Fruit fly (Drosophila melanogaster): ENCODE data around the gene Fdx1.

The Fdx1 gene

DNA sequence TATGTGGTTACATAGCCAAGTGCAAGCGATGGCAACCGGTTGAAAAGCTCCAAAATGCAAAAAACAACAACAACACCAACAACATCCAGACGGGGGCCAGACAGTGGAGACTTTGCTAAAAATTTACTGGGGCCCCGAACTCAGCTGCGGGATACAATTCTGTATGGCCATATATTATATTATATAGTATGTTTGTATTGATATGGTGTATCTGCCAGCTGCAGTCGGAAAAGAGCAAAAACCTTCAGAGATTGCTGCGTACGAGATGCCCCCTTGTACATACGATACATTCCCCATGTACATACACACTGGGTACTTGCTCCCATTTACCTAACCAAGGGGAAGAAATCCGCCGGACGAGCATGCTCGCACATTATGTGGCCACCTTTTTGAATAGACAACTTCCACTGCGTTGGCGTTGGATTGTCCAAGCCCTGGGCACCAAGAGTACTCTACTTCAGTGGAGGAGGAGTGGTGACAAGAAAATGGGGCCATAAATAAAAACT, 9.4 kb upstream of the Fdx1 start:
- TF ChIP-seq usp (GFP tag; optimal IDR thresholded peaks at IDR 0.05) = no peak
- no peak for TF ChIP-seq psq (optimal IDR thresholded peaks at IDR 0.05)
- TF ChIP-seq EcR (GFP tag; optimal IDR thresholded peaks at IDR 0.05) = no peak
- TF ChIP-seq CG8478 (optimal IDR thresholded peaks at IDR 0.05) = no peak
- TF ChIP-seq Dll (optimal IDR thresholded peaks at IDR 0.05) = no peak
- TF ChIP-seq pan (optimal IDR thresholded peaks at IDR 0.05) = no peak

DNA sequence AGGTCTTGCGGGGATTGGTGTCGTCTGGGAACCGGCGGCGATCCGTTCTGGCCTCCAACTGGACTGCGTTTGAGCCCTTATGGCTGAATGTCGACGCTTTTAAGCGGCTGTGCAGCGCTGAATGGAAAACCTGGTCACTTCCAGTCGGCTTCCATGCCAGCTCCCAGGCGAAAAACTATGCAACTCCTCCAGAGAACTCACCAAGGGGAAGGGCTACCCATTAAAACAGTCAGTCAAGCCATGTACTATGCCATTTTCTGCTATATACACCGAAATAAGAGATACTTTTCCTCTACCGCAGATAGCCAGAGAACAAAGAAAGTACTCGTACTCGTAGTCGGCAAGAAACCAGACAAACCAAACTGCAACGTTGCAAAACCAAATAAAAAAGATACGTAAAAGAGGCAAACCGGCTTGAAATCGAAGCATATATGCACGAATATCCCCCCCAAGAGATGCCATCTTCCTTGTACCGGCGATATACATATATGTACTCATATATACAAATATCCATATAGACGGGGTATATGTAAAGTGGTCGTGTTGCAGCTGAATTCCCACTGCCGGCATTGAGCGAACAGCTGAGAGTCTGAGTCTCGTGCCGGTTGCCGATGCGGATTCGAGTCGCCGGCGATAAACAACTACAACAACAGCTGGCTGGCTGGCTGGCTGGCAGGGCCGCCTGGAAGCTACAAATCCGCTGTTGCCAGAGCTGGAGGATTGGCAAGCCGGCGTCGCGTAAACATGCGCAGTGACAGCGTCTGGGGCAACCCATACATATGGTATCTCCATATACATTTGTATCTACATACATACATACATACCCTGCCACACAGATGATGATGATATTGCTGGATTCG, 8.7 kb upstream of the Fdx1 start, which contains the start of gene Hsp67Ba:
Hsp67Ba (minus strand) TSS at position 51 of the 860 bp plus-strand sequence.
- TF ChIP-seq pan (optimal IDR thresholded peaks at IDR 0.05) (no peak), Dll (optimal IDR thresholded peaks at IDR 0.05) (peak; percentile 20), CG8478 (optimal IDR thresholded peaks at IDR 0.05) (no peak)

DNA sequence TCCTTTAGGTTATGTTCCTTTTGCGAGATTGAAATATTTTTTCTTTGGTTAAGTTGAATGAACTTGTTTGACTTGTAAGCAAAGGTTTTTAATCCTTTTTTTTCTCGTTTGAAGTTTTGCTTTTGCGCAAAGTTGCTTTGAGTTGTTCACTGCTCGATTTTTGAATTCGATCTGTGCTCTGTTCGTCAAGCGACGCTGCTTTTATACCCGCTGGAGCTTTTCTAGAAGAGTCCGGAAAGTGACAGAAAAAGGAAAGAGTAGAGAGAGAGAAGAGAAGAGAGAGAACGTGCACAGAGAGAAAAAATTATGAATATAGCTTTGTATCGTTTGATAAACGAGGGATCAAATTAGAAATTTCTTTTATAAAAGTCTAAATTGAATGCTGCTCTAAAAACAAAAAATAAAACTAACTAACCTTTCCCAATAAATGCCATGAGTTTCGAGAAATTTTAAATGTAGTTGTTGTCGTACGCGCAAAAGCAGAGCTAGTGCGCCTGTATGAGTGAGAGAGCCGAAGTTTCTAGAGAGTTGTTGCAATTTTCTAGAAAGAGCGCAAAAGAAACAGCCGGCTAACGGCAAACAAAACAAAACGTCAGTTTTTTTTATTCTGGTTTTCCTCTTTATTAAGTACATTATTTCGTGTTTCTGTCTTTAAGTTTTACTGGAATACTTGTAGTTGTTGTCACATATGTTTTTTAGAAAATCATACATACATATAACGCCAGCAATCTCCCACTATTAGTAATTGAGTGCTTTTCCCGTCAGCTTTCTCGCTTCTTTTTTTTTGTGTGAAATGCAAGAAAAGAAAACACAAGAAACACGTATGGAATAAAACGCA, 6.4 kb upstream of the Fdx1 start, which contains the start of gene Hsp26:
Hsp26 (minus strand) TSS at position 230 of the 838 bp plus-strand sequence.
- no peak for TF ChIP-seq Dll (optimal IDR thresholded peaks at IDR 0.05)
- TF ChIP-seq EcR (GFP tag; optimal IDR thresholded peaks at IDR 0.05) = peak; percentile 74 to 96

DNA sequence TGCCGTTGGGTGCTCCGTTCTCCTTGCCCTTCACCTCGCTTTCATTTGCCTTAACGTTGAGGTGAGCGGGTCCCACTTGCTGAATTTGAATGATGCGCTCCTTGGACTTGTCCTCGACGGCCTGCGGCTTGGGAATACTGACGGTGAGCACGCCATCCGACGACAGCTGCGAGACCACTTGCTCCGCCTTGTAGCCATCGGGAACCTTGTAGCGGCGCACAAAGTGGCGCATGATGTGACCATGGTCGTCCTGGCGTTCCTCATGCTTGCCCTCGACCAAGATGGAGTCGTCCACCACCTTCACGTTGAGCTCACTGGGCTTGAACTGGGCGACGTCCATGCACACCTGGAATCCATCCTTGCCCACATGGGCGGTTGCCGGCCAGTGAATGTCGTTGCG, 5.5 kb upstream of the Fdx1 start:
- no peak for TF ChIP-seq psq (optimal IDR thresholded peaks at IDR 0.05)
- no peak for TF ChIP-seq Dll (optimal IDR thresholded peaks at IDR 0.05)
- no peak for TF ChIP-seq pan (optimal IDR thresholded peaks at IDR 0.05)
- no peak for TF ChIP-seq usp (GFP tag; optimal IDR thresholded peaks at IDR 0.05)
- no peak for TF ChIP-seq CG8478 (optimal IDR thresholded peaks at IDR 0.05)
- TF ChIP-seq EcR (GFP tag; optimal IDR thresholded peaks at IDR 0.05) = no peak

DNA sequence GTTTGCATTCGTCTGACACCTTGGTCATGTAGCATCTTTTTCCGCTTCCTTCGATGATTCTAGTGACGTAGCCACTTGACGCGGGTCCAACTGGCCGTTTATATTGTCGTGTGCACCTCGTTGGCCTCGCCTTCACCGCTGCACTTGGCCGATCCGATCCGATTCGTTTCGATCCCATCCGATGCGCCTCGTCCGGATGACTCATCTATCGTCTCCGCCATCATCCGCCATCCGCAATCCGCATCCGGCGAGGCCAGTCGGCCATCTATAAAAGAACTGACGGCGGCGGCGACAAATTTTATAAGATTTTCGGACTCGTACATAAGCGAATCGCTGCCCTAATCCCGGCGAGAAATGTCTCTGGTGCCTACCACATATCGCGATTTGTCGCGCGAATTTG, 4.1 kb upstream of the Fdx1 start, which contains the start of gene CG4461:
CG4461 (plus strand) TSS at position 301 of the 400 bp plus-strand sequence.
- no peak for TF ChIP-seq Dll (optimal IDR thresholded peaks at IDR 0.05)
- no peak for TF ChIP-seq usp (GFP tag; optimal IDR thresholded peaks at IDR 0.05)

DNA sequence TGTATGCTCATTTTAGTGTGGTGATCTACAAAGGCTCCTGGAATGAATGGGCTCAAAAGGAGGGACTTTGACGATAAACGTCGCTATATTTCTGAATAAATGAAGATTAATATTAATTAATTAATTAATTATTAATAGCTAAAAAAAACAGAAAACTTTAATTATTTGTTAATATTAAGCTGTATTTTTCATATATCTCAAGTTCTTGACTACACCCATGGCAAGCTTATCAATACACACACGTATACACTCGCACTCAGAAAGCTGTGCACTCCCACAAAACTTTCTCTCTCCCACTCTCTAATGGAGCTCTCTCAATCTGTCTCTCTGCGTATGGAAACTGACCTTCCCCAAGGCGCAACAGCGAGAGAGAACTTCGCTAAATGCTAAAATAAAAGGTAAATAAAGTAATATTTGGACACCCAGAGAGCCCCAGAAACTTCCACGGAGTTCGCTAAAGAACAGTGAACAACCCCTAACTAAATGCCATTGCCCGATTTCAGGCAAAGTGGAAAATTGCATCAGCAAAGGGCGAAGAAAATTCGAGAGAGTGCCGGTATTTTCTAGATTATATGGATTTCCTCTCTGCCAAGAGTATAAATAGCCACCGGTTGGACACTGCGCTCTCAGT, 2.5 kb upstream of the Fdx1 start:
- no peak for TF ChIP-seq psq (optimal IDR thresholded peaks at IDR 0.05)
- no peak for TF ChIP-seq CG8478 (optimal IDR thresholded peaks at IDR 0.05)
- peak; percentile 26 to 68 for TF ChIP-seq EcR (GFP tag; optimal IDR thresholded peaks at IDR 0.05)
- TF ChIP-seq pan (optimal IDR thresholded peaks at IDR 0.05) = no peak
- TF ChIP-seq usp (GFP tag; optimal IDR thresholded peaks at IDR 0.05) = no peak
- TF ChIP-seq Dll (optimal IDR thresholded peaks at IDR 0.05) = no peak

DNA sequence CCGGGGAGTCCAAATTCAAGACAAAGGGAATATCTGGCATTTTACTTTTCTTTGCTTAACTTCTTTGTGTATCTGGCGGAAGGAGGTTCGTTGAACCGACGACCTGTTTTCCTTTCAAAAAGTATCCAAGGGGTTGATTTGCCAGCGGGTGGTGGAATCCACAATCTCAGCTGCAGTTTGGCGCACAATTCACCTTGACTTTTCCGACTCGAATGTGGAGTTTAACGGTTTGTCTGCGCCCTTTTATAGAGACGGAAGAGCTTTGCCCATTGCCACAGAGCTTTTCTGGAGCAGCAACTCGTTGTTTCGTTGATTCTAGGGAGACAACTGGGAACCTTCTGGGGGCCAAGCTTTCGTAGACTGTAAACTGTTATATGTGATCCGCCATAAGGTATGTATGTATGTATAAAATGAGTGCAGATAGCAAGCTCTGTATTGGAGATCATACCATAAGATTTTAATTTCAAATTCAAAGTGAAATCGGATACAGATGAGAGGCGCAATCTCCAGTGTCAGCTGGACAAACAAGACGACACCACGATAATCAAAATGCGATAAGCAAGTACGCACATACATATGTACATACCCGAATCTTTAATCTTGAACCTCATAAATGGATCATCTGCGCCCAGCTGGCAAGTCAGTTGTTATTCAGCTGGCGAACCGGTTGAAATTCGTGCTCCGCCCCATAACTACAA, 1.4 kb upstream of the Fdx1 start, which contains the start of the genes Hsp67Bc, CG4456 and Hsp22:
Hsp67Bc (minus strand) TSS at position 220 of the 698 bp plus-strand sequence.
CG4456 (plus strand) TSS at position 445 of the 698 bp plus-strand sequence.
Hsp22 (plus strand) TSS at position 654 of the 698 bp plus-strand sequence.
- TF ChIP-seq EcR (GFP tag; optimal IDR thresholded peaks at IDR 0.05) (peak in 1 of 2 experiments; percentile 72), psq (optimal IDR thresholded peaks at IDR 0.05) (no peak), pan (optimal IDR thresholded peaks at IDR 0.05) (no peak)

DNA sequence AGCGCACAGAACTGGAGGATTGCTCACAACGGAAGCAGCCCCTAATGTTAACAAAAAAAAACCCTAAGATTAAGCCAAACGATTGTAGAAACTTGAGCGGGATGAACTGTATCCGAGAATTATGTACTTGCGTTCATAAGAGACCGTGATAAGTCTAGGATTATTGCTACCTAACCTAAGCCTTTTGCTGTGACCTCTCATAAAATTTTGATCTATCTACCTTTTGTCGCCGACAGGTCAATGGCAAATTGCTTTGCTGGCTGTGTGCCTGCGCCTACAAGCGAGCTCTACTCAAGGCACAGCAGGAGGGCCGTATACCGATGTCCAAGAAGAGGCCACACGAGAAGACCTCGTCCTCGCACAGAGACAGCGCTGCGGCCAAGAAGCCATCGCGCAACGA, 2.4 kb downstream of the Fdx1 start:
- no peak for TF ChIP-seq psq (optimal IDR thresholded peaks at IDR 0.05)
- no peak for TF ChIP-seq pan (optimal IDR thresholded peaks at IDR 0.05)
- no peak for TF ChIP-seq Dll (optimal IDR thresholded peaks at IDR 0.05)
- no peak for TF ChIP-seq EcR (GFP tag; optimal IDR thresholded peaks at IDR 0.05)
- no peak for TF ChIP-seq CG8478 (optimal IDR thresholded peaks at IDR 0.05)
- no peak for TF ChIP-seq usp (GFP tag; optimal IDR thresholded peaks at IDR 0.05)

DNA sequence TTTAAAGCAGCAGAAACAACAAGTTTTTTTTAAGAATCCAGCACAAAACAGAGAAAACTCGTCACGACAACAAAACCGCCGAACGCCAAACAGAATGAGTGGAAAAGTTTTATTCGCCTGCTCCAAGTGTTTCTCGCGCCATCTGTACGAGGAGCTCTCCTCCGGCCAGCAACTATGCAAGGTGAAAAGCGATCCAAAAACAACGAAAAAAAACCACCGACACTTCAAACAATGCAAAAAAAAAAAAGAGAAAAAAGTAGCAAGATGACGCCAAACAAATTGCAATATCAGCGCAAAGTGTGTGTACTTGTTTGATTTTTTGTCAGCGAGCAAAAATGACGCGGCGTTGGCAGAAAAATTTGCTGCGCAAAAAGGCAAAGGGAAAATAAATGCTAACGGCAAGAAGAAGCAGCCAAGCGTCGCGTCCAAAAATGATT, 3.6 kb downstream of the Fdx1 start:
- no peak for TF ChIP-seq psq (optimal IDR thresholded peaks at IDR 0.05)
- TF ChIP-seq usp (GFP tag; optimal IDR thresholded peaks at IDR 0.05) = no peak
- no peak for TF ChIP-seq EcR (GFP tag; optimal IDR thresholded peaks at IDR 0.05)
- no peak for TF ChIP-seq pan (optimal IDR thresholded peaks at IDR 0.05)
- no peak for TF ChIP-seq Dll (optimal IDR thresholded peaks at IDR 0.05)
- TF ChIP-seq CG8478 (optimal IDR thresholded peaks at IDR 0.05) = no peak

DNA sequence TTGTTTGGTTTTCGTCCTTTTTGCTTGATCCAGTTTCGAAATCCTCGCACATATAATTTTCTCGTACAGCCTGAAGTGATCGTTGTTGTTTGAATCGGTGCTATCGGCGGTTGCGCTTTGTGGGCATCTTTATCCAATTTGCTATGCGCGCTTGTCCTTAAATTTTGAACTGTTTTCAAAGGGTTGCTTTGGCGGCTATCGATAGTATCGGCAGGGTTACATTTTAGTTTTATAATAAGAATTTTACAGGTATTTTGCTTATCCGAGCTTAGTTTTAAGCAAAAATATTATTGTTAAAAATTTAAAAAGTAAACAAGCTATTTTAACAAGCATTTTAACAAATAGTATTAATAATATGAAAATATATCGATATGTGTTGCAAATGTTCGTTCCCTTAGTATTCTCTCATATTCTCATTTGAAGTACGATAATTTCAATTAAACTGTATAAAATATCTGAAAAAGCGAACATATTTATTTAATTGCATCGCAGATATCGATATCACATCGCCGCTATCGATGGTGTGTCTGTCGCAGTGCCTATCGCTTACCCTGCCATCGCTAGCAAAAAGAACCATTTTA, 4.1 kb downstream of the Fdx1 start, which contains the start of the genes Klp67A and CG4452:
Klp67A (minus strand) TSS at position 197 of the 581 bp plus-strand sequence.
CG4452 (plus strand) TSS at position 528 of the 581 bp plus-strand sequence.
- TF ChIP-seq EcR (GFP tag; optimal IDR thresholded peaks at IDR 0.05) (no peak), psq (optimal IDR thresholded peaks at IDR 0.05) (peak; percentile 62), Dll (optimal IDR thresholded peaks at IDR 0.05) (no peak), CG8478 (optimal IDR thresholded peaks at IDR 0.05) (no peak), pan (optimal IDR thresholded peaks at IDR 0.05) (no peak), usp (GFP tag; optimal IDR thresholded peaks at IDR 0.05) (no peak)

Data from whole organism.